Worm (Caenorhabditis elegans): Measurements from ENCODE around the gene T15B7.1.

DNA sequence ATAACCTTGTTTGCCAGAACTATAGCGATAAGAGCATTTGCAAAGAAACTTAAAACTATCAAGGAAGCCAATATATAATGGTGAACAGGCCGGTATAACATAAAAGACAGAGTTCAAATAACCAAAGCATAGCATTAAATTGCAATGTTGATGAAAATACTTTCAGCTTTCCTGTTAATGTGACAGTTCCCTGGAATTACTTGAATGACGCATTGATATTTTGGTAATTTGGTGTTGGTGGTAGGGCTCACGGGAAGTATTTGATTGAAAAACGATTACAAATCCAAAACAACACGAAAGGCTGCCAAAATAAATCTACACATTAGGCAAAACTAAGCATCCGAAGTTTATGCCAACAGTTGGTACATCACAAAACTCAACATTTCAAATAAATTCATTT is 33.6 kb upstream of the T15B7.1 start, which contains the start of gene dmsr-16:
- no peak for TF ChIP-seq nhr-76 (tag; optimal IDR thresholded peaks at IDR 0.05)
- no peak for TF ChIP-seq tbx-8 (GFP tag; optimal IDR thresholded peaks at IDR 0.05)

Measured in whole organism, mixed stage, embryonic.